Fruit fly (Drosophila melanogaster) Kc167 (cell line): ENCODE results near the gene eIF4E6.

Experiments used
- Myc ChIP-seq: fragments of >200 bp; optimal IDR thresholded peaks from 2 replicates; lab custom pipeline; 2017; ENCODE audit warnings: missing external identifiers
- Sin3A ChIP-seq: fragments of >200 bp; optimal IDR thresholded peaks from 2 replicates; lab custom pipeline; 2018; ENCODE audit warnings: missing external identifiers
- h ChIP-seq: fragments of >200 bp; optimal IDR thresholded peaks from 3 replicates; lab custom pipeline; 2018; ENCODE audit warnings: missing external identifiers
- insv ChIP-seq: fragments of >200 bp; optimal IDR thresholded peaks from 3 replicates; lab custom pipeline; 2018; ENCODE audit warnings: missing external identifiers

DNA sequence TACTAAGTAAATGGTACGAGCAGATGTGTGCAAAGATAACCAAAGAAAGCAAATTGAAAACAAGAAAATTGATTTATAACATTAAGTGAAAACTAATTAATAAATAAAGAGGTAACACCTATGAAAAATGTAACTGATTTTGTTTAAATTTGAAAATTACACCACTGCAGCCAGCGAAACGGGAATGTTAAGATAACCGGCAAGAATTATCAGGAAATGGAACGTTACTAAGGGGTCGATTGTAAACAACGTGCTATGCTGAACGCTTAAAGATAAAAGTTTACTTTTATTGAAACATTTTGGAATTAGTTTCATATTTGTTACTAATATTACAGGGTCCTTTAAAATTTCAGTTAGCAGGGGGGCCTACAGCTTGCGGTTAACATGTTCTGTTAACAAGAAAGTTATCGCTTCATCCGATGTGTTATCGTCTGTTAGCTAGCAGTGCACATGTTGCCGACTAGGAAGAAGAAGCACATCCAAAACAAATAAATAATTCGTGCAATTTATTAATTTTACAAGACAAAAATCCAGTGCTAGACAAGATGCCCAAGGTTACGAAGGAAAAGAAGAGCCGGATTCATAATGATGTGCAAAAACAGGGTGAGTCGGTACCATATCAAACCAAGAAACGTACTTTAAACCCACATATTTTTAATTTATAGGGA lies 22.2 kb upstream of the eIF4E6 start, which contains the start of gene CG11837:
- no peak for TF ChIP-seq h
- TF ChIP-seq Sin3A (lab: Kevin White, UChicago), result no peak
- TF ChIP-seq insv (lab: Kevin White, UChicago), result no peak
- no peak for TF ChIP-seq Myc
